Worm (Caenorhabditis elegans) whole organism, L4 larva: Measurements from ENCODE around the gene upb-1.

Experiments used
- F26F4.8 ChIP-seq: fragments of 200-800 bp; sonication (Bioruptor generic); conservative IDR thresholded peaks from 2 replicates; pipeline ENCODE4 v1.3.6; 2022; ENCODE audit warnings: missing genetic modification characterization, missing compliant biosample characterization
- Y48G9A.11 ChIP-seq: fragments of 200-800 bp; sonication (Bioruptor generic); IDR thresholded peaks from 2 replicates; pipeline ENCODE4 v1.3.6; 2022; ENCODE audit warnings: missing genetic modification reagents, missing genetic modification characterization, missing compliant biosample characterization
- Y5F2A.4 ChIP-seq: fragments of 200-800 bp; sonication (Bioruptor generic); optimal IDR thresholded peaks from 2 replicates; lab custom pipeline; 2018; ENCODE audit warnings: mild to moderate bottlenecking, missing genetic modification characterization, missing compliant biosample characterization
- Y75B8A.6 ChIP-seq: fragments of 200-800 bp; sonication (Bioruptor generic); IDR thresholded peaks from 2 replicates; pipeline ENCODE4 v1.3.6; 2022; ENCODE audit warnings: missing genetic modification reagents, missing genetic modification characterization, missing compliant biosample characterization
- ZK546.5 ChIP-seq, 2 experiments: sonication (generic microtip); optimal IDR thresholded peaks; 2 replicates each; lab custom pipeline; 2017; ENCODE audit warnings: missing biosample characterization in 2 of 2, missing genetic modification characterization in 2 of 2
- ama-1 ChIP-seq: fragments of 150-350 bp; optimal IDR thresholded peaks from 2 replicates; lab custom pipeline; 2014; ENCODE audit warnings: inconsistent platforms, mixed read lengths
- attf-4 ChIP-seq: sonication (generic microtip); optimal IDR thresholded peaks from 3 replicates; lab custom pipeline; 2017; ENCODE audit warnings: missing biosample characterization, missing genetic modification characterization
- ceh-32 ChIP-seq: sonication (generic microtip); optimal IDR thresholded peaks from 2 replicates; lab custom pipeline; 2016; ENCODE audit warnings: mild to moderate bottlenecking, missing genetic modification characterization, missing compliant biosample characterization; ENCODE audit not compliant: poor library complexity
- ceh-44 ChIP-seq: fragments of 200-800 bp; sonication (Bioruptor generic); IDR thresholded peaks from 2 replicates; pipeline ENCODE4 v1.3.6; 2022; ENCODE audit warnings: missing genetic modification reagents, missing genetic modification characterization, missing compliant biosample characterization
- ceh-62 ChIP-seq: sonication (generic microtip); optimal IDR thresholded peaks from 2 replicates; lab custom pipeline; 2017; ENCODE audit warnings: missing biosample characterization, missing genetic modification characterization
- ceh-82 ChIP-seq: sonication (generic microtip); optimal IDR thresholded peaks from 2 replicates; lab custom pipeline; 2017; ENCODE audit warnings: missing biosample characterization, missing genetic modification characterization
- cey-2 ChIP-seq: sonication (generic microtip); optimal IDR thresholded peaks from 3 replicates; lab custom pipeline; 2017; ENCODE audit warnings: missing genetic modification characterization, mild to moderate bottlenecking, missing compliant biosample characterization, antibody characterized with exemption, borderline replicate concordance; ENCODE audit not compliant: insufficient read depth
- daf-12 ChIP-seq: fragments of 150-350 bp; optimal IDR thresholded peaks from 2 replicates; lab custom pipeline; 2014; ENCODE audit warnings: missing biosample characterization, missing genetic modification reagents, missing genetic modification characterization
- daf-16 ChIP-seq, 3 experiments: sonication (generic microtip); optimal IDR thresholded peaks; 2 replicates each; lab custom pipeline; 2016 to 2017; ENCODE audit warnings: missing genetic modification characterization in 3 of 3, missing genetic modification reagents in 3 of 3, mild to moderate bottlenecking in 2 of 3, missing compliant biosample characterization in 2 of 3, missing biosample characterization in 1 of 3, moderate library complexity in 1 of 3
- fos-1 ChIP-seq: fragments of 150-350 bp; optimal IDR thresholded peaks from 2 replicates; lab custom pipeline; 2014; ENCODE audit warnings: missing biosample characterization, missing genetic modification characterization
- hlh-30 ChIP-seq: sonication (generic microtip); optimal IDR thresholded peaks from 2 replicates; lab custom pipeline; 2017; ENCODE audit warnings: antibody characterized with exemption, mild to moderate bottlenecking, missing genetic modification characterization, missing compliant biosample characterization; ENCODE audit not compliant: insufficient read depth
- lin-15B ChIP-seq: fragments of 150-350 bp; sonication (generic microtip); optimal IDR thresholded peaks from 3 replicates; lab custom pipeline; 2014; ENCODE audit warnings: missing biosample characterization, missing genetic modification characterization
- lin-29 ChIP-seq: fragments of 200-800 bp; sonication (Bioruptor generic); IDR thresholded peaks from 2 replicates; pipeline ENCODE4 v1.3.6; 2022; ENCODE audit warnings: missing genetic modification reagents, missing genetic modification characterization, missing compliant biosample characterization
- lir-3 ChIP-seq: sonication (generic microtip); optimal IDR thresholded peaks from 2 replicates; lab custom pipeline; 2016; ENCODE audit warnings: mild to moderate bottlenecking, missing genetic modification characterization, missing compliant biosample characterization
- lsy-2 ChIP-seq, 2 experiments: fragments of 150-350 bp in 1 of 2; sonication (generic microtip) in 1 of 2; optimal IDR thresholded peaks; 2 replicates each; lab custom pipeline; 2014 to 2017; ENCODE audit warnings: missing biosample characterization in 2 of 2, missing genetic modification characterization in 2 of 2
- mdt-29 ChIP-seq: fragments of 200-800 bp; sonication (Bioruptor generic); IDR thresholded peaks from 2 replicates; pipeline ENCODE4 v1.3.6; 2022; ENCODE audit warnings: missing genetic modification reagents, missing genetic modification characterization, missing compliant biosample characterization
- mep-1 ChIP-seq: fragments of 150-350 bp; sonication (generic microtip); optimal IDR thresholded peaks from 3 replicates; lab custom pipeline; 2014; ENCODE audit warnings: missing biosample characterization, missing genetic modification characterization
- mes-2 ChIP-seq: sonication (generic microtip); optimal IDR thresholded peaks from 2 replicates; lab custom pipeline; 2016; ENCODE audit warnings: missing genotype, mild to moderate bottlenecking, missing genetic modification characterization, missing compliant biosample characterization; ENCODE audit not compliant: poor library complexity, severe bottlenecking
- mxl-2 ChIP-seq: fragments of 200-800 bp; sonication (Bioruptor generic); conservative IDR thresholded peaks from 2 replicates; pipeline ENCODE4 v1.3.6; 2022; ENCODE audit warnings: missing genetic modification reagents, missing genetic modification characterization, missing compliant biosample characterization
- nhr-237 ChIP-seq: sonication (generic microtip); optimal IDR thresholded peaks from 2 replicates; lab custom pipeline; 2017; ENCODE audit warnings: missing biosample characterization, missing genetic modification characterization
- nhr-25 ChIP-seq: sonication (generic microtip); optimal IDR thresholded peaks from 2 replicates; lab custom pipeline; 2017; ENCODE audit warnings: missing genetic modification characterization, mild to moderate bottlenecking, missing compliant biosample characterization, antibody characterized with exemption, moderate library complexity, borderline replicate concordance; ENCODE audit not compliant: insufficient read depth
- nhr-28 ChIP-seq: fragments of 150-350 bp; optimal IDR thresholded peaks from 2 replicates; lab custom pipeline; 2014; ENCODE audit warnings: missing biosample characterization, missing genetic modification characterization
- nhr-41 ChIP-seq: fragments of 200-800 bp; sonication (Bioruptor generic); IDR thresholded peaks from 2 replicates; pipeline ENCODE4 v1.3.6; 2022; ENCODE audit warnings: missing genetic modification reagents, missing genetic modification characterization, missing compliant biosample characterization
- nhr-6 ChIP-seq: fragments of 150-350 bp; optimal IDR thresholded peaks from 2 replicates; lab custom pipeline; 2014; ENCODE audit warnings: missing biosample characterization, missing genetic modification characterization
- nhr-77 ChIP-seq: fragments of 150-350 bp; optimal IDR thresholded peaks from 2 replicates; lab custom pipeline; 2014; ENCODE audit warnings: missing biosample characterization, missing genetic modification characterization
- pha-4 ChIP-seq, 2 experiments: fragments of 150-350 bp in 1 of 2; fragments of 200-800 bp in 1 of 2; sonication (Bioruptor generic) in 1 of 2; IDR thresholded peaks in 1 of 2; optimal IDR thresholded peaks in 1 of 2; 2 replicates each; pipeline versions ENCODE4 v1.3.6 to Lab custom; 2014 to 2022; ENCODE audit warnings: missing genetic modification characterization in 2 of 2, missing genetic modification reagents in 2 of 2, missing biosample characterization in 1 of 2, missing compliant biosample characterization in 1 of 2
- php-3 ChIP-seq: fragments of 200-800 bp; sonication (Bioruptor generic); IDR thresholded peaks from 2 replicates; pipeline ENCODE4 v1.3.6; 2022; ENCODE audit warnings: missing genetic modification reagents, missing genetic modification characterization, missing compliant biosample characterization
- pqm-1 ChIP-seq: sonication (generic microtip); optimal IDR thresholded peaks from 2 replicates; lab custom pipeline; 2017; ENCODE audit warnings: missing biosample characterization, missing genetic modification characterization
- rbr-2 ChIP-seq: sonication (generic microtip); optimal IDR thresholded peaks from 2 replicates; lab custom pipeline; 2016; ENCODE audit warnings: missing genotype, missing genetic modification characterization, missing compliant biosample characterization
- snpc-1.2 ChIP-seq: fragments of 200-800 bp; sonication (Bioruptor generic); IDR thresholded peaks from 2 replicates; pipeline ENCODE4 v1.3.6; 2022; ENCODE audit warnings: missing genetic modification reagents, missing genetic modification characterization, missing compliant biosample characterization
- tra-1 ChIP-seq: fragments of 200-800 bp; sonication (Bioruptor generic); IDR thresholded peaks from 2 replicates; pipeline ENCODE4 v1.3.6; 2022; ENCODE audit warnings: missing genetic modification reagents, missing genetic modification characterization, missing compliant biosample characterization
- unc-130 ChIP-seq: sonication (generic microtip); optimal IDR thresholded peaks from 2 replicates; lab custom pipeline; 2016; ENCODE audit warnings: missing genetic modification reagents, missing genetic modification characterization, missing compliant biosample characterization
- unc-62 ChIP-seq, 3 experiments: fragments of 150-350 bp in 1 of 3; sonication (generic microtip); optimal IDR thresholded peaks in 2 of 3; peaks in 1 of 3; 1 replicate in 1 of 3; 2 replicates in 2 of 3; lab custom pipeline; 2014 to 2017; ENCODE audit warnings: missing biosample characterization in 3 of 3, missing genetic modification characterization in 3 of 3, missing genetic modification reagents in 3 of 3, missing genotype in 1 of 3
- zfp-3 ChIP-seq: fragments of 200-800 bp; sonication (Bioruptor generic); conservative IDR thresholded peaks from 2 replicates; pipeline ENCODE4 v1.3.6; 2022; ENCODE audit warnings: missing genetic modification reagents, missing genetic modification characterization, missing compliant biosample characterization
- ztf-11 ChIP-seq: fragments of 150-350 bp; optimal IDR thresholded peaks from 2 replicates; lab custom pipeline; 2014; ENCODE audit warnings: missing biosample characterization, missing genetic modification characterization
- ztf-7 ChIP-seq: fragments of 150-350 bp; optimal IDR thresholded peaks from 2 replicates; lab custom pipeline; 2014; ENCODE audit warnings: missing biosample characterization, missing genetic modification characterization

The upb-1 gene

ce11 chrII:6281903-6282302 is 8.0 kb downstream of the upb-1 start:
- TF ChIP-seq Y5F2A.4 (GFP tag; lab: Kevin White, UChicago), result no peak
- TF ChIP-seq ceh-82 (tag; lab: Kevin White, UChicago), result no peak
- TF ChIP-seq attf-4 (tag; lab: Kevin White, UChicago), result no peak
- no peak for TF ChIP-seq ztf-11 (tag; lab: Kevin White, UChicago)
- no peak for TF ChIP-seq mxl-2 (GFP tag; lab: Robert Waterston, UW)
- TF ChIP-seq daf-16 (GFP tag; optimal IDR thresholded peaks at IDR 0.05; lab: Kevin White, UChicago), result no peak
- TF ChIP-seq daf-16 (tag; optimal IDR thresholded peaks at IDR 0.05; lab: Kevin White, UChicago), result peak; percentile 69
- TF ChIP-seq unc-130 (GFP tag; lab: Kevin White, UChicago), result no peak
- TF ChIP-seq unc-62 (GFP tag; optimal IDR thresholded peaks at IDR 0.05 in 1 of 2; lab: Kevin White, UChicago), result no peak
- no peak for TF ChIP-seq unc-62 (tag; optimal IDR thresholded peaks at IDR 0.05; lab: Kevin White, UChicago)
- peak; percentile 45 for TF ChIP-seq nhr-28 (tag; lab: Kevin White, UChicago)
- no peak for TF ChIP-seq nhr-41 (GFP tag; lab: Robert Waterston, UW)
- TF ChIP-seq nhr-77, result peak; percentile 9
- TF ChIP-seq zfp-3 (GFP tag; lab: Robert Waterston, UW), result no peak
- no peak for TF ChIP-seq ceh-62 (tag; lab: Kevin White, UChicago)
- TF ChIP-seq fos-1 (tag; lab: Kevin White, UChicago), result no peak
- no peak for TF ChIP-seq Y75B8A.6 (GFP tag; lab: Robert Waterston, UW)
- TF ChIP-seq pqm-1 (tag; lab: Kevin White, UChicago), result peak; percentile 59
- TF ChIP-seq php-3 (GFP tag; lab: Robert Waterston, UW), result peak; percentile 24; the same call in 1 of the 2 replicates
- TF ChIP-seq rbr-2 (tag; lab: Kevin White, UChicago), result no peak
- no peak for TF ChIP-seq mes-2 (tag; lab: Kevin White, UChicago)

DNA sequence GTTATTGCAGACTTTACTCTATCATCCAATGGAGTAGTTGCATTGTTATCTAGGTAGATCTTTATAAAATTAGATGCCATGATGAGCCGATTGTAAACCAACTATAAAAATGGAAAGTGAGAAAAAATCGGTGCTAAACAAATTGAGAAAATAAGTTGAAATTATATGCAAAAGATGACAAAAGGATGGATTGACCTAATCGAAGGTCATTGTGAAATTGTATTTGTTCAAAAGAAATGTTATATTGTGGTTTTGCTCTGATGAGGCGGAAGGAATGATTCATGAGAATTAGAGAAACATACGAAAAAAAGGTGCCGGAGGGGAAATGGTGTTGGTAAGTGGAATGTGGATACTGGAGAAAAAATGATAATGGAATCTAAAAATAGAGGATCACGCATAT is 8.9 kb downstream of the upb-1 start, which contains the start of gene scly-1:
TSS of gene scly-1 (minus strand) at position 101 of the 400 bp plus-strand sequence.
- TF ChIP-seq nhr-237 (tag; lab: Kevin White, UChicago) (no peak), ceh-32 (tag; lab: Kevin White, UChicago) (no peak), nhr-6 (tag; lab: Kevin White, UChicago) (no peak), ztf-11 (tag; lab: Kevin White, UChicago) (no peak), hlh-30 (no peak), ama-1 (lab: Kevin White, UChicago) (no peak), mep-1 (tag; lab: Kevin White, UChicago) (no peak)

- TF ChIP-seq lsy-2 (tag; optimal IDR thresholded peaks at IDR 0.05; lab: Kevin White, UChicago) (peak in 1 of 2 experiments; percentile 27), nhr-237 (tag; lab: Kevin White, UChicago) (no peak)
Observed at ce11 chrII:6273916-6274315, 16.0 kb downstream of the upb-1 start, which contains the start of gene bpl-1. bpl-1 (plus strand) TSS chrII:6274216.

DNA sequence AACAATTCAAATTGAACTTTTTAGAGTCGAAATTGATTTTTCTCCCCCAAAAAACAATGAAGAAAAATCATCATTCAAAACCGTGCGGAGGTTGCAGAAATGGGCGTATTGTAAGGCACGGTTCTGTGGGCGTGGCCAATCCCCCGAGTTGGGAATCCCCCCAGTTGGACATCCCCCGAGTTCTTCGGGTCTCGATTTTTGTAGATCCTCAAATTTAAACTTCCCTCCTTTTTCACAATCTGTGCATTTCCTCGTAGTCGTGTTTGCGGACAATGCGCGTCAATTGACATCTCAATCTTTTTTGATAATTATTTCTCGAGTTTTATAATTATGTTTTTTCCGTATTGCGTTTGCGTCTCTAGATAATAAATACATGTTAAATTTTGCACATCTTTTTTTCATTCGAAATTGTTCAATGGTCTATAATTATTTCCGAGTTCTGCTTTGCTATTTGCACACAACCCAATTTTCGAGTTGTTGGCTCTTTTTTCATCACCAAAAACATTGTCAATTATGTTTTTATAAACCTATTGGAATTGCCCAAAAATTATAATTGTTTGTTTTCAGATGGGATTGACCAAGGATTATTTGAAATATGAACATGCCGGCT is 20.0 kb downstream of the upb-1 start, which contains the start of gene F13H8.2:
TSS of gene F13H8.2 (plus strand) at position 560 of the 610 bp plus-strand sequence.
- peak; percentile 20 for TF ChIP-seq nhr-28 (tag; lab: Kevin White, UChicago)
- no peak for TF ChIP-seq F26F4.8 (GFP tag; lab: Robert Waterston, UW)
- no peak for TF ChIP-seq fos-1 (tag; lab: Kevin White, UChicago)
- peak; percentile 70 for TF ChIP-seq Y48G9A.11 (GFP tag; lab: Robert Waterston, UW)
- 0 out of 2 replicates have a peak, but pooled peaks have one; percentile 11 for TF ChIP-seq lin-29 (GFP tag; lab: Robert Waterston, UW)
- peak; percentile 36 for TF ChIP-seq nhr-6 (tag; lab: Kevin White, UChicago)
- no peak for TF ChIP-seq nhr-41 (GFP tag; lab: Robert Waterston, UW)
- TF ChIP-seq ceh-62 (tag; lab: Kevin White, UChicago), result no peak
- TF ChIP-seq snpc-1.2 (GFP tag; lab: Robert Waterston, UW), result peak; percentile 61; the same call in 1 of the 2 replicates
- no peak for TF ChIP-seq daf-12 (tag; lab: Kevin White, UChicago)
- no peak for TF ChIP-seq lin-15B (tag; lab: Kevin White, UChicago)
- no peak for TF ChIP-seq cey-2 (tag; lab: Kevin White, UChicago)
- no peak for TF ChIP-seq mdt-29 (GFP tag; lab: Robert Waterston, UW)
- TF ChIP-seq ZK546.5 (tag; optimal IDR thresholded peaks at IDR 0.05; lab: Kevin White, UChicago), result no peak
- TF ChIP-seq ztf-7, result no peak
- no peak for TF ChIP-seq lir-3 (tag; lab: Kevin White, UChicago)
- peak in 1 of 2 experiments; percentile 37 for TF ChIP-seq unc-62 (GFP tag; optimal IDR thresholded peaks at IDR 0.05 in 1 of 2; lab: Kevin White, UChicago)
- no peak for TF ChIP-seq unc-62 (tag; optimal IDR thresholded peaks at IDR 0.05; lab: Kevin White, UChicago)
- no peak for TF ChIP-seq pha-4 (GFP tag; IDR thresholded peaks at IDR 0.05; lab: Robert Waterston, UW)
- TF ChIP-seq pha-4 (tag; optimal IDR thresholded peaks at IDR 0.05; lab: Kevin White, UChicago), result no peak
- peak; percentile 79 for TF ChIP-seq ceh-44 (GFP tag; lab: Robert Waterston, UW)
- TF ChIP-seq nhr-25 (tag; lab: Kevin White, UChicago), result no peak
- peak; percentile 62; the same call in 1 of the 2 replicates for TF ChIP-seq tra-1
- TF ChIP-seq attf-4 (tag; lab: Kevin White, UChicago), result no peak
